Fruit fly (Drosophila melanogaster) whole organism, embryonic: ENCODE results near the gene Cow.

Experiments used
- Ada2b ChIP-seq: fragments of 200-800 bp; sonication (Bioruptor generic); IDR thresholded peaks from 2 replicates; pipeline ENCODE4 v1.3.6; 2022; ENCODE audit warnings: missing biosample characterization, missing genetic modification characterization
- Adf1 ChIP-seq: fragments of 200-800 bp; sonication (Bioruptor generic); IDR thresholded peaks from 2 replicates; pipeline ENCODE4 v1.3.6; 2022; ENCODE audit warnings: missing biosample characterization, missing genetic modification characterization
- Awh ChIP-seq: fragments of 200-800 bp; sonication (Bioruptor generic); IDR thresholded peaks from 2 replicates; pipeline ENCODE4, ENCODE4 v1.3.6; 2022; ENCODE audit warnings: missing biosample characterization, missing genetic modification characterization
- CG10321 ChIP-seq: fragments of 200-800 bp; sonication (Bioruptor generic); IDR thresholded peaks from 2 replicates; pipeline ENCODE4 v1.3.6; 2022; ENCODE audit warnings: missing biosample characterization, missing genetic modification characterization
- CG10366 ChIP-seq: fragments of 200-800 bp; sonication (Bioruptor generic); IDR thresholded peaks from 2 replicates; pipeline ENCODE4 v1.3.6; 2022; ENCODE audit warnings: missing biosample characterization, missing genetic modification characterization
- CG10543 ChIP-seq: fragments of 200-800 bp; sonication (Bioruptor generic); optimal IDR thresholded peaks from 3 replicates; lab custom pipeline; 2017; ENCODE audit warnings: missing biosample characterization, mild to moderate bottlenecking, missing genetic modification characterization, moderate library complexity
- CG11560 ChIP-seq: fragments of 200-800 bp; sonication (Bioruptor generic); IDR thresholded peaks from 3 replicates; pipeline ENCODE4 v1.3.6; 2022; ENCODE audit warnings: missing biosample characterization, missing genetic modification characterization
- CG11696 ChIP-seq: fragments of 200-800 bp; sonication (Bioruptor generic); IDR thresholded peaks from 2 replicates; pipeline ENCODE4 v1.3.6; 2022; ENCODE audit warnings: missing biosample characterization, missing genetic modification characterization
- CG12659 ChIP-seq: fragments of 200-800 bp; sonication (Bioruptor generic); optimal IDR thresholded peaks from 3 replicates; lab custom pipeline; 2017; ENCODE audit warnings: mild to moderate bottlenecking, missing biosample characterization, missing genetic modification reagents, missing genetic modification characterization
- CG18011 ChIP-seq: fragments of 200-800 bp; sonication (Bioruptor generic); optimal IDR thresholded peaks from 2 replicates; lab custom pipeline; 2017; ENCODE audit warnings: missing biosample characterization, missing genetic modification characterization, mild to moderate bottlenecking, moderate library complexity, missing genotype
- CG2712 ChIP-seq: fragments of 200-800 bp; optimal IDR thresholded peaks from 3 replicates; lab custom pipeline; 2019; ENCODE audit warnings: missing biosample characterization, mild to moderate bottlenecking, missing genetic modification characterization, moderate library complexity
- CG31224 ChIP-seq: fragments of 200-800 bp; sonication (Bioruptor generic); IDR thresholded peaks from 2 replicates; pipeline ENCODE4 v1.3.6; 2022; ENCODE audit warnings: missing biosample characterization, missing genetic modification characterization
- CG4730 ChIP-seq: fragments of 200-800 bp; sonication (Bioruptor generic); IDR thresholded peaks from 2 replicates; pipeline ENCODE4 v1.3.6; 2022; ENCODE audit warnings: missing biosample characterization, missing genetic modification characterization
- CG6813 ChIP-seq: fragments of 200-800 bp; sonication (Bioruptor generic); optimal IDR thresholded peaks from 2 replicates; lab custom pipeline; 2017; ENCODE audit warnings: missing biosample characterization, missing genetic modification characterization, mild to moderate bottlenecking, moderate library complexity, missing genetic modification reagents
- CG9727 ChIP-seq: fragments of 200-800 bp; sonication (Bioruptor generic); optimal IDR thresholded peaks from 3 replicates; lab custom pipeline; 2017; ENCODE audit warnings: missing biosample characterization, mild to moderate bottlenecking, missing genetic modification characterization
- CTCF ChIP-seq: fragments of 200-800 bp; sonication (Bioruptor generic); optimal IDR thresholded peaks from 2 replicates; lab custom pipeline; 2017; ENCODE audit warnings: missing biosample characterization, mild to moderate bottlenecking, missing genetic modification characterization, moderate library complexity
- CkIIα-i1 ChIP-seq: fragments of 200-800 bp; sonication (Bioruptor generic); IDR thresholded peaks from 2 replicates; pipeline ENCODE4 v1.3.6; 2022; ENCODE audit warnings: missing biosample characterization, missing genetic modification characterization
- Deaf1 ChIP-seq: fragments of 200-800 bp; optimal IDR thresholded peaks from 3 replicates; lab custom pipeline; 2019; ENCODE audit warnings: missing biosample characterization, mild to moderate bottlenecking, missing genetic modification characterization, moderate library complexity
- HLH4C ChIP-seq: fragments of 200-800 bp; sonication (Bioruptor generic); IDR thresholded peaks from 3 replicates; pipeline ENCODE4 v1.3.6; 2022; ENCODE audit warnings: missing biosample characterization, missing genetic modification characterization; ENCODE audit not compliant: partially characterized antibody
- HmgD ChIP-seq: fragments of 200-800 bp; sonication (Bioruptor generic); optimal IDR thresholded peaks from 3 replicates; lab custom pipeline; 2016; ENCODE audit warnings: missing biosample characterization, missing genetic modification characterization
- HmgZ ChIP-seq: fragments of 200-800 bp; sonication (Bioruptor generic); optimal IDR thresholded peaks from 2 replicates; lab custom pipeline; 2018; ENCODE audit warnings: missing biosample characterization, mild to moderate bottlenecking, missing genetic modification characterization
- Hsf ChIP-seq: fragments of 200-800 bp; sonication (Bioruptor generic); optimal IDR thresholded peaks from 3 replicates; lab custom pipeline; 2016; ENCODE audit warnings: missing biosample characterization, missing genetic modification characterization
- Jarid2 ChIP-seq: fragments of 200-800 bp; sonication (Bioruptor generic); optimal IDR thresholded peaks from 3 replicates; lab custom pipeline; 2017; ENCODE audit warnings: mild to moderate bottlenecking, missing biosample characterization, missing genetic modification reagents, missing genetic modification characterization
- NFAT ChIP-seq: fragments of 200-800 bp; sonication (Bioruptor generic); IDR thresholded peaks from 2 replicates; pipeline ENCODE4 v1.3.6; 2022; ENCODE audit warnings: missing biosample characterization, missing genetic modification characterization
- Nf-YC ChIP-seq: fragments of 200-800 bp; optimal IDR thresholded peaks from 3 replicates; lab custom pipeline; 2019; ENCODE audit warnings: missing biosample characterization, mild to moderate bottlenecking, missing genetic modification characterization, moderate library complexity
- Usf ChIP-seq: fragments of 200-800 bp; sonication (Bioruptor generic); optimal IDR thresholded peaks from 2 replicates; lab custom pipeline; 2017; ENCODE audit warnings: missing genotype, missing biosample characterization, missing genetic modification characterization
- abd-A ChIP-seq: fragments of 200-800 bp; sonication (Bioruptor generic); optimal IDR thresholded peaks from 3 replicates; lab custom pipeline; 2019; ENCODE audit warnings: missing biosample characterization, mild to moderate bottlenecking, missing genetic modification characterization, moderate library complexity
- ara ChIP-seq: fragments of 200-800 bp; sonication (Bioruptor generic); IDR thresholded peaks from 2 replicates; pipeline ENCODE4 v1.3.6; 2022; ENCODE audit warnings: missing biosample characterization, missing genetic modification characterization
- cg ChIP-seq: fragments of 200-800 bp; sonication (Bioruptor generic); optimal IDR thresholded peaks from 3 replicates; lab custom pipeline; 2019; ENCODE audit warnings: missing biosample characterization, mild to moderate bottlenecking, missing genetic modification characterization, moderate library complexity
- chif ChIP-seq, 2 experiments: fragments of 200-800 bp; sonication (Bioruptor generic); optimal IDR thresholded peaks; 3 replicates each; lab custom pipeline; 2016; ENCODE audit warnings: missing biosample characterization in 2 of 2, missing genetic modification characterization in 2 of 2
- emc ChIP-seq: fragments of 200-800 bp; sonication (Bioruptor generic); optimal IDR thresholded peaks from 2 replicates; lab custom pipeline; 2016; ENCODE audit warnings: missing biosample characterization, missing genetic modification characterization
- fd102C ChIP-seq: fragments of 200-800 bp; sonication (Bioruptor generic); optimal IDR thresholded peaks from 2 replicates; lab custom pipeline; 2018; ENCODE audit warnings: missing biosample characterization, mild to moderate bottlenecking, missing genetic modification characterization, moderate library complexity
- insv ChIP-seq, 2 experiments: fragments of 200-800 bp; sonication (Bioruptor generic); optimal IDR thresholded peaks; 3 replicates each; lab custom pipeline; 2016 to 2018; ENCODE audit warnings: missing biosample characterization in 2 of 2, missing genetic modification characterization in 2 of 2
- kni ChIP-seq: fragments of 200-800 bp; sonication (Bioruptor generic); optimal IDR thresholded peaks from 3 replicates; lab custom pipeline; 2017; ENCODE audit warnings: mild to moderate bottlenecking, missing biosample characterization, missing genetic modification reagents, missing genetic modification characterization
- odd ChIP-seq: fragments of 200-800 bp; sonication (Bioruptor generic); optimal IDR thresholded peaks from 2 replicates; lab custom pipeline; 2017; ENCODE audit warnings: missing biosample characterization, mild to moderate bottlenecking, missing genetic modification characterization
- peb ChIP-seq: fragments of 200-800 bp; sonication (Bioruptor generic); IDR thresholded peaks from 2 replicates; pipeline ENCODE4 v1.3.6; 2022; ENCODE audit warnings: missing biosample characterization, missing genetic modification characterization
- pros ChIP-seq: fragments of 200-800 bp; sonication (Bioruptor generic); optimal IDR thresholded peaks from 3 replicates; lab custom pipeline; 2019; ENCODE audit warnings: missing biosample characterization, mild to moderate bottlenecking, missing genetic modification characterization, moderate library complexity
- pzg ChIP-seq: fragments of 200-800 bp; sonication (Bioruptor generic); optimal IDR thresholded peaks from 3 replicates; lab custom pipeline; 2018; ENCODE audit warnings: missing biosample characterization, mild to moderate bottlenecking, missing genetic modification characterization, moderate library complexity
- ro ChIP-seq: fragments of 200-800 bp; sonication (Bioruptor generic); IDR thresholded peaks from 2 replicates; pipeline ENCODE4 v1.3.6; 2022; ENCODE audit warnings: missing biosample characterization, missing genetic modification characterization
- sd ChIP-seq: fragments of 200-800 bp; sonication (Bioruptor generic); optimal IDR thresholded peaks from 3 replicates; lab custom pipeline; 2018; ENCODE audit warnings: missing biosample characterization, mild to moderate bottlenecking, missing genetic modification characterization, moderate library complexity
- sens-2 ChIP-seq: fragments of 200-800 bp; sonication (Bioruptor generic); IDR thresholded peaks from 2 replicates; pipeline ENCODE4 v1.3.6; 2022; ENCODE audit warnings: missing biosample characterization, missing genetic modification characterization
- slbo ChIP-seq: fragments of 200-800 bp; sonication (Bioruptor generic); IDR thresholded peaks from 2 replicates; pipeline ENCODE4 v1.3.6; 2022; ENCODE audit warnings: missing biosample characterization, missing genetic modification characterization
- slou ChIP-seq: fragments of 200-800 bp; sonication (Bioruptor generic); optimal IDR thresholded peaks from 3 replicates; lab custom pipeline; 2016; ENCODE audit warnings: missing biosample characterization, missing genetic modification characterization
- tap ChIP-seq: fragments of 200-800 bp; optimal IDR thresholded peaks from 3 replicates; lab custom pipeline; 2019; ENCODE audit warnings: missing biosample characterization, mild to moderate bottlenecking, missing genetic modification characterization, moderate library complexity
- tll ChIP-seq, 2 experiments: fragments of 200-800 bp in 1 of 2; fragments of >200 bp in 1 of 2; sonication (Bioruptor generic) in 1 of 2; optimal IDR thresholded peaks; 2 replicates each; lab custom pipeline; 2017 to 2019; ENCODE audit warnings: missing biosample characterization in 2 of 2, missing genetic modification characterization in 2 of 2, mild to moderate bottlenecking in 1 of 2, moderate library complexity in 1 of 2
- ttk ChIP-seq: fragments of 200-800 bp; sonication (Bioruptor generic); IDR thresholded peaks from 2 replicates; pipeline ENCODE4 v2.1.2; 2022; ENCODE audit warnings: missing biosample characterization, missing genetic modification characterization
- twi ChIP-seq: fragments of 200-800 bp; optimal IDR thresholded peaks from 2 replicates; lab custom pipeline; 2019; ENCODE audit warnings: missing biosample characterization, mild to moderate bottlenecking, missing genetic modification characterization, moderate library complexity
- vvl ChIP-seq: fragments of 200-800 bp; sonication (Bioruptor generic); IDR thresholded peaks from 2 replicates; pipeline ENCODE4 v1.3.6; 2022; ENCODE audit warnings: missing biosample characterization, missing genetic modification characterization
- z ChIP-seq: fragments of 200-800 bp; sonication (Bioruptor generic); IDR thresholded peaks from 3 replicates; pipeline ENCODE4 v1.3.6; 2022; ENCODE audit warnings: missing biosample characterization, missing genetic modification characterization
- zen ChIP-seq: fragments of 200-800 bp; sonication (Bioruptor generic); optimal IDR thresholded peaks from 3 replicates; lab custom pipeline; 2018; ENCODE audit warnings: missing biosample characterization, mild to moderate bottlenecking, missing genetic modification characterization, moderate library complexity

Gene Cow

DNA sequence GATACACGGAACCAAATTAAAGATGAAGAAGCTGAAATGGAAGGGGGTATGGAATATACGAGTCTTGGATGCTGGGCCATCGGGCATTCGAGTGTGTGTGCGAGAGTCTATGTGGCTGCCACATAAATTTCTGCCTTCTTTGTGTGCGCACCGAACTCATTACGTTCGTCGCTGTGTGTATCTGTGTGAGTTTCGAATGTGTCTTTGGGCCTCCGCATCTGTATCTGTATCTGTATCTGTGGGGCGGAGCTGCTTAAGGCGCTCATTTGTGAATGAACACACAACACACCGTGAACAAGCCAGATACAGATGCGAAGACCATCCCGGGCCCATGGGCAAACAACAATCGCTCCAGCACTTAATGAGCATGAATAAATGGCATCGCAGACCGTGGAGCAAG is 30.9 kb upstream of the Cow start (continued):
- no peak for TF ChIP-seq Usf (GFP tag; lab: Kevin White, UChicago)
- TF ChIP-seq cg (GFP tag; lab: Kevin White, UChicago), result peak; percentile 96
- TF ChIP-seq tap (tag; lab: Kevin White, UChicago), result no peak
- no peak for TF ChIP-seq Hsf (GFP tag; lab: Kevin White, UChicago)
- no peak for TF ChIP-seq CG31224 (GFP tag; lab: Robert Waterston, UW)
- peak; percentile 84 for TF ChIP-seq Nf-YC (tag; lab: Kevin White, UChicago)
- 0 out of 2 replicates have a peak, but pooled peaks have one; percentile 10 for TF ChIP-seq NFAT
- 0 out of 2 replicates have a peak, but pooled peaks have one; percentile 28 for TF ChIP-seq Awh
- peak; percentile 48; the same call in 1 of the 3 replicates for TF ChIP-seq z
- TF ChIP-seq CG10321 (GFP tag; lab: Robert Waterston, UW), result peak; percentile 14; the same call in 1 of the 2 replicates
- TF ChIP-seq abd-A (tag; lab: Kevin White, UChicago), result peak; percentile 74
- no peak for TF ChIP-seq fd102C (GFP tag; lab: Kevin White, UChicago)
- no peak for TF ChIP-seq emc
- TF ChIP-seq sd, result peak; percentile 2
- TF ChIP-seq ro (GFP tag; lab: Robert Waterston, UW), result no peak
- no peak for TF ChIP-seq CG12659 (GFP tag; lab: Kevin White, UChicago)
- no peak for TF ChIP-seq chif (GFP tag; optimal IDR thresholded peaks at IDR 0.05; lab: Kevin White, UChicago)
- TF ChIP-seq CG2712 (tag; lab: Kevin White, UChicago), result peak; percentile 93
- TF ChIP-seq tll (GFP tag; optimal IDR thresholded peaks at IDR 0.05; lab: Kevin White, UChicago), result no peak
- no peak for TF ChIP-seq pzg (GFP tag; lab: Kevin White, UChicago)
- 0 out of 2 replicates have a peak, but pooled peaks have one; percentile 11 for TF ChIP-seq ttk (GFP tag; lab: Robert Waterston, UW)
- no peak for TF ChIP-seq CG6813 (GFP tag; lab: Kevin White, UChicago)
- no peak for TF ChIP-seq CG9727
- no peak for TF ChIP-seq HLH4C (GFP tag; lab: Robert Waterston, UW)
- 0 out of 2 replicates have a peak, but pooled peaks have one; percentile 17 for TF ChIP-seq vvl
- no peak for TF ChIP-seq CG18011
- TF ChIP-seq CG4730 (GFP tag; lab: Robert Waterston, UW), result no peak
- TF ChIP-seq Deaf1 (tag; lab: Kevin White, UChicago), result peak; percentile 57
- no peak for TF ChIP-seq slou (GFP tag; lab: Kevin White, UChicago)
- no peak for TF ChIP-seq CTCF (GFP tag; lab: Kevin White, UChicago)

DNA sequence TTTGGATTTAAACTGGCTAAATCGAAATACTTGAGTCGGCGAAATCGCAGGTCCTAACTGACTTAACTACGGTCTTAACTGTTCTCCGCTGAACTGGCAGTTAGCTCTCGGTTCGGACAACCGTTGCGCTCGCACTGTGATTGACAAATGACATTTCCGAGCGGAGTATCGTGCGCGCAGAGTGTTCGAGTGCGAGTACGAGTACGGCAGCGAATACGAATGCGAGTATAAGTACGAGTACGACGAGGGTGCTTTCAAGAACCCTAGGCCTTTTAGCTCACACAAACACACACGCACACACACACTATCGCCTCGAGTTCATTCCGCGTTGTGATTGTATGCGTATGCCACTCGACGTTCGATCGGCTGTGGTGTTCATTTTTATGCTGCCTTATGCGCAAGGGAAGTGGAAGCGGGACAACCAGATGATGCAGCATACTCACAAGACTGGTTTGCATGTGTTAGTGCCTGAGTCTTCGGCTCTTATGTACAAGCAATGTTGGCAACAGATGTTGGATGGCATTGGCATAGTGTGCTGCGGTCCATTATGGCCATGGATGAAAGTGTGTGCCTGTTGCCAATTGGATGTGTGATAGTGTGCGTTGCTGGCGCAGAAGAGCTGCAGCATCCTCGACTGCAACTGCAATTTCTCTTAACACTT is 29.3 kb upstream of the Cow start, which contains the start of gene hh:
Gene hh, minus strand, starts transcription at position 229 of the 661 bp plus-strand sequence.
- TF ChIP-seq CG11560 (tag; lab: Robert Waterston, UW), result no peak
- TF ChIP-seq HmgZ (tag; lab: Kevin White, UChicago), result peak; percentile 39
- peak; percentile 40 for TF ChIP-seq zen
- TF ChIP-seq insv (GFP tag; optimal IDR thresholded peaks at IDR 0.05; lab: Kevin White, UChicago), result peak in 1 of 2 experiments; percentile 71
- 0 out of 2 replicates have a peak, but pooled peaks have one; percentile 27 for TF ChIP-seq ara (GFP tag; lab: Robert Waterston, UW)
- peak; percentile 97 for TF ChIP-seq twi (tag; lab: Kevin White, UChicago)
- TF ChIP-seq Deaf1 (tag; lab: Kevin White, UChicago), result peak; percentile 95
- TF ChIP-seq Adf1 (GFP tag; lab: Robert Waterston, UW), result peak; percentile 35; the same call in 1 of the 2 replicates
- TF ChIP-seq slbo (GFP tag; lab: Robert Waterston, UW), result peak; percentile 15; the same call in 1 of the 2 replicates
- no peak for TF ChIP-seq peb
- TF ChIP-seq CG11696 (GFP tag; lab: Robert Waterston, UW), result no peak
- no peak for TF ChIP-seq HmgD (GFP tag; lab: Kevin White, UChicago)
- TF ChIP-seq pros, result peak; percentile 76
- TF ChIP-seq CG10543 (GFP tag; lab: Kevin White, UChicago), result peak; percentile 21
- no peak for TF ChIP-seq CG10366
- TF ChIP-seq CG12659 (GFP tag; lab: Kevin White, UChicago), result no peak
- no peak for TF ChIP-seq odd (GFP tag; lab: Kevin White, UChicago)
- TF ChIP-seq sens-2 (GFP tag; lab: Robert Waterston, UW), result no peak
- TF ChIP-seq Ada2b (GFP tag; lab: Robert Waterston, UW), result no peak
- TF ChIP-seq Jarid2 (GFP tag; lab: Kevin White, UChicago), result peak; percentile 63
- TF ChIP-seq CkIIα-i1, result no peak
- 0 out of 2 replicates have a peak, but pooled peaks have one; percentile 24 for TF ChIP-seq vvl
- peak; percentile 57 for TF ChIP-seq kni (GFP tag; lab: Kevin White, UChicago)
